Worm (Caenorhabditis elegans) whole organism, L3 larva: ENCODE measurements around the gene Y46G5A.38.

Experiments used
- R02D3.7 ChIP-seq: fragments of 150-350 bp; optimal IDR thresholded peaks from 2 replicates; lab custom pipeline; 2014; ENCODE audit warnings: missing biosample characterization, missing genetic modification characterization
- ZK546.5 ChIP-seq: sonication (generic microtip); optimal IDR thresholded peaks from 2 replicates; lab custom pipeline; 2017; ENCODE audit warnings: missing biosample characterization, missing genetic modification characterization
- aly-2 ChIP-seq: fragments of 150-350 bp; optimal IDR thresholded peaks from 2 replicates; lab custom pipeline; 2014; ENCODE audit warnings: missing biosample characterization, missing genetic modification characterization
- ama-1 ChIP-seq: fragments of 150-350 bp; optimal IDR thresholded peaks from 2 replicates; lab custom pipeline; 2018
- ceh-16 ChIP-seq: sonication (generic microtip); optimal IDR thresholded peaks from 2 replicates; lab custom pipeline; 2017; ENCODE audit warnings: missing biosample characterization, missing genetic modification characterization
- ceh-28 ChIP-seq: fragments of 150-350 bp; optimal IDR thresholded peaks from 2 replicates; lab custom pipeline; 2014; ENCODE audit warnings: missing biosample characterization, missing genetic modification reagents, missing genetic modification characterization
- ceh-82 ChIP-seq: fragments of 150-350 bp; optimal IDR thresholded peaks from 2 replicates; lab custom pipeline; 2014; ENCODE audit warnings: missing biosample characterization, missing genetic modification characterization
- ceh-9 ChIP-seq: sonication (generic microtip); optimal IDR thresholded peaks from 2 replicates; lab custom pipeline; 2018; ENCODE audit warnings: missing biosample characterization, missing genetic modification characterization
- daf-12 ChIP-seq: fragments of 150-350 bp; optimal IDR thresholded peaks from 2 replicates; lab custom pipeline; 2014; ENCODE audit warnings: missing biosample characterization, missing genetic modification reagents, missing genetic modification characterization
- egl-27 ChIP-seq: sonication (generic microtip); optimal IDR thresholded peaks from 4 replicates; lab custom pipeline; 2017; ENCODE audit warnings: missing biosample characterization, missing genetic modification reagents, missing genetic modification characterization
- egl-5 ChIP-seq: fragments of 150-350 bp; optimal IDR thresholded peaks from 2 replicates; lab custom pipeline; 2017; ENCODE audit warnings: missing biosample characterization, missing genetic modification reagents, missing genetic modification characterization, inconsistent platforms
- elt-1 ChIP-seq: fragments of 150-350 bp; optimal IDR thresholded peaks from 2 replicates; lab custom pipeline; 2014; ENCODE audit warnings: missing biosample characterization, missing genetic modification characterization
- elt-2 ChIP-seq: sonication (generic microtip); optimal IDR thresholded peaks from 2 replicates; lab custom pipeline; 2016; ENCODE audit warnings: missing genetic modification reagents, mild to moderate bottlenecking, missing genetic modification characterization, missing compliant biosample characterization
- elt-3 ChIP-seq, 3 experiments: fragments of 150-350 bp in 1 of 3; sonication (generic microtip) in 2 of 3; optimal IDR thresholded peaks; 2 replicates in 2 of 3; 4 replicates in 1 of 3; lab custom pipeline; 2014 to 2017; ENCODE audit warnings: missing biosample characterization in 3 of 3, missing genetic modification characterization in 3 of 3
- eor-1 ChIP-seq, 2 experiments: fragments of 150-350 bp; optimal IDR thresholded peaks; 2 replicates each; lab custom pipeline; 2014 to 2018; ENCODE audit warnings: missing biosample characterization in 2 of 2, missing genetic modification characterization in 2 of 2
- fkh-10 ChIP-seq: sonication (generic microtip); optimal IDR thresholded peaks from 2 replicates; lab custom pipeline; 2017; ENCODE audit warnings: missing biosample characterization, missing genetic modification reagents, missing genetic modification characterization
- fkh-2 ChIP-seq: fragments of 150-350 bp; optimal IDR thresholded peaks from 2 replicates; lab custom pipeline; 2014; ENCODE audit warnings: missing biosample characterization, missing genetic modification reagents, missing genetic modification characterization
- fos-1 ChIP-seq: fragments of 150-350 bp; optimal IDR thresholded peaks from 2 replicates; lab custom pipeline; 2014; ENCODE audit warnings: missing biosample characterization, missing genetic modification characterization
- hmg-11 ChIP-seq: sonication (generic microtip); optimal IDR thresholded peaks from 2 replicates; lab custom pipeline; 2016; ENCODE audit warnings: missing genetic modification characterization, missing compliant biosample characterization
- jun-1 ChIP-seq: fragments of 150-350 bp; optimal IDR thresholded peaks from 2 replicates; lab custom pipeline; 2014; ENCODE audit warnings: missing biosample characterization, missing genetic modification reagents, missing genetic modification characterization
- lin-15B ChIP-seq: fragments of 150-350 bp; optimal IDR thresholded peaks from 2 replicates; lab custom pipeline; 2014; ENCODE audit warnings: missing biosample characterization, missing genetic modification characterization
- lin-39 ChIP-seq: fragments of 150-350 bp; optimal IDR thresholded peaks from 2 replicates; lab custom pipeline; 2018; ENCODE audit warnings: missing biosample characterization, missing genetic modification reagents, missing genetic modification characterization
- lsy-12 ChIP-seq: sonication (generic microtip); optimal IDR thresholded peaks from 2 replicates; lab custom pipeline; 2016; ENCODE audit warnings: mild to moderate bottlenecking, missing genetic modification characterization, missing compliant biosample characterization
- mdl-1 ChIP-seq: fragments of 150-350 bp; optimal IDR thresholded peaks from 2 replicates; lab custom pipeline; 2014; ENCODE audit warnings: missing biosample characterization, missing genetic modification characterization
- mml-1 ChIP-seq: fragments of 150-350 bp; sonication (generic microtip); optimal IDR thresholded peaks from 3 replicates; lab custom pipeline; 2014; ENCODE audit warnings: missing biosample characterization, missing genetic modification characterization
- nfya-1 ChIP-seq: sonication (generic microtip); optimal IDR thresholded peaks from 2 replicates; lab custom pipeline; 2017; ENCODE audit warnings: missing genetic modification characterization, mild to moderate bottlenecking, missing compliant biosample characterization, antibody characterized with exemption, moderate library complexity; ENCODE audit not compliant: insufficient read depth
- nhr-11 ChIP-seq: fragments of 150-350 bp; optimal IDR thresholded peaks from 2 replicates; lab custom pipeline; 2014; ENCODE audit warnings: missing biosample characterization, missing genetic modification characterization
- nhr-12 ChIP-seq: fragments of 150-350 bp; optimal IDR thresholded peaks from 2 replicates; lab custom pipeline; 2014; ENCODE audit warnings: missing biosample characterization, missing genetic modification characterization
- nhr-23 ChIP-seq: fragments of 150-350 bp; optimal IDR thresholded peaks from 2 replicates; lab custom pipeline; 2014; ENCODE audit warnings: missing biosample characterization, missing genetic modification reagents, missing genetic modification characterization
- nhr-237 ChIP-seq: fragments of 150-350 bp; optimal IDR thresholded peaks from 2 replicates; lab custom pipeline; 2014; ENCODE audit warnings: missing biosample characterization, missing genetic modification characterization
- nhr-25 ChIP-seq: sonication (generic microtip); optimal IDR thresholded peaks from 2 replicates; lab custom pipeline; 2017; ENCODE audit warnings: missing biosample characterization, missing genetic modification characterization
- nhr-28 ChIP-seq: fragments of 150-350 bp; optimal IDR thresholded peaks from 2 replicates; lab custom pipeline; 2014; ENCODE audit warnings: missing biosample characterization, missing genetic modification characterization
- nhr-43 ChIP-seq: sonication (generic microtip); optimal IDR thresholded peaks from 2 replicates; lab custom pipeline; 2016; ENCODE audit warnings: mild to moderate bottlenecking, missing genetic modification characterization, missing compliant biosample characterization; ENCODE audit not compliant: poor library complexity, severe bottlenecking
- nhr-67 ChIP-seq: fragments of 150-350 bp; optimal IDR thresholded peaks from 2 replicates; lab custom pipeline; 2014; ENCODE audit warnings: missing biosample characterization, missing genetic modification characterization
- nhr-76 ChIP-seq: fragments of 150-350 bp; sonication (generic microtip); optimal IDR thresholded peaks from 5 replicates; lab custom pipeline; 2014; ENCODE audit warnings: missing biosample characterization, missing genetic modification characterization
- nhr-77 ChIP-seq: fragments of 150-350 bp; optimal IDR thresholded peaks from 2 replicates; lab custom pipeline; 2014; ENCODE audit warnings: missing biosample characterization, missing genetic modification characterization
- pha-4 ChIP-seq: fragments of 150-350 bp; optimal IDR thresholded peaks from 2 replicates; lab custom pipeline; 2014; ENCODE audit warnings: missing biosample characterization, missing genetic modification reagents, missing genetic modification characterization
- pqm-1 ChIP-seq: fragments of 150-350 bp; optimal IDR thresholded peaks from 2 replicates; lab custom pipeline; 2017; ENCODE audit warnings: missing biosample characterization, missing genetic modification characterization, inconsistent platforms
- sea-2 ChIP-seq: fragments of 150-350 bp; sonication (generic microtip); optimal IDR thresholded peaks from 4 replicates; lab custom pipeline; 2014; ENCODE audit warnings: missing biosample characterization, missing genetic modification reagents, missing genetic modification characterization
- skn-1 ChIP-seq: fragments of 150-350 bp; optimal IDR thresholded peaks from 2 replicates; lab custom pipeline; 2014; ENCODE audit warnings: missing biosample characterization, missing genetic modification characterization
- snpc-4 ChIP-seq: fragments of 150-350 bp; optimal IDR thresholded peaks from 2 replicates; lab custom pipeline; 2014; ENCODE audit warnings: missing biosample characterization, missing genetic modification characterization
- tbx-2 ChIP-seq: sonication (generic microtip); optimal IDR thresholded peaks from 2 replicates; lab custom pipeline; 2016; ENCODE audit warnings: mild to moderate bottlenecking, missing genetic modification characterization, missing compliant biosample characterization
- unc-39 ChIP-seq: sonication (generic microtip); optimal IDR thresholded peaks from 4 replicates; lab custom pipeline; 2017; ENCODE audit warnings: missing biosample characterization, missing genetic modification characterization
- unc-62 ChIP-seq: fragments of 150-350 bp; sonication (generic microtip); optimal IDR thresholded peaks from 4 replicates; lab custom pipeline; 2014; ENCODE audit warnings: missing biosample characterization, missing genetic modification reagents, missing genetic modification characterization
- zag-1 ChIP-seq: fragments of 150-350 bp; optimal IDR thresholded peaks from 2 replicates; lab custom pipeline; 2014; ENCODE audit warnings: missing biosample characterization, missing genetic modification characterization
- ztf-11 ChIP-seq: fragments of 150-350 bp; optimal IDR thresholded peaks from 2 replicates; lab custom pipeline; 2014; ENCODE audit warnings: missing biosample characterization, missing genetic modification characterization
- ztf-4 ChIP-seq: fragments of 150-350 bp; optimal IDR thresholded peaks from 2 replicates; lab custom pipeline; 2014; ENCODE audit warnings: missing biosample characterization, missing genetic modification characterization

Y46G5A.38 gene

DNA sequence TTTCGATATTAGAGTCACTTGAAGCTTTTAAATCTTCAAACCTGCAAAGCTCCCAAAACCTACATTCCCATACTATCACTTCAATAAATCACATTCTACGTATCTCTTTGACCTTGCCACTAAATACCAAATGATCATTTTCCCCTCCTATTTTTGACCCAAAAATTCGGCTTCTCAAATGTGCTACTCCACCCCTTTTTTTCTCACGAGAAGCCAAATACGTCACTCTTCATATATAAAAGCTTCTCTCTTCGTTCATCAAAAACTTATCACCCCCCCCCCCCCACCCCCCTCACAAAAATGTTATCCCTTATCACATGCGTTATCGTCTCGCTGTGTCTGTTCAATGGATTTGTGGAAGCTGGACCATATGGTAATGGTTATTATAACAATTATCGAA is at the start of gene Y46G5A.38:
TSS of gene Y46G5A.38 (plus strand) at position 301 of the 400 bp plus-strand sequence.
- TF ChIP-seq lin-39 (no peak), elt-2 (tag; lab: Kevin White, UChicago) (no peak)

DNA sequence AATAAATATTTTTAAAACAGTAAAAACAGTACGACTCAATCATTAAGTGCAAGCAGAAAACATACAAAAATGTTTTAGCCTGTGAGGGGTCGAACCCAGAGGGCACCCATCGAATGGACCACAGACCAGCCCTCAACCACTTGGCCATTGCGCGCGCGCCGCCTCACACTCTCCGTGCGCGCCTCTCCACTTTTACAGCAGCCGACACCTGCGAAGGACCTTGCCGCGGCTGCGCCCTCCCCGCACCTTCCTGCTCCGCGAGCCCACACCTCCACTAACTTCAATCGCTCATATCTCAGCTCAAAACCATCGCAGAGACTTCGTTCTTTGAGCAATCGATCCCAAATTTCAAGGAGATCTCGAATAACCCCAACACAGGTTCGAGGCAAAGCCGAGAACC is 48.5 kb upstream of the Y46G5A.38 start:
- TF ChIP-seq nhr-25 (tag; lab: Kevin White, UChicago) (peak; percentile 39), snpc-4 (tag; lab: Kevin White, UChicago) (peak; percentile 97), tbx-2 (tag; lab: Kevin White, UChicago) (peak; percentile 8), lin-15B (tag; lab: Kevin White, UChicago) (peak; percentile 53), elt-2 (tag; lab: Kevin White, UChicago) (peak; percentile 21), lin-39 (peak; percentile 75), nfya-1 (tag; lab: Kevin White, UChicago) (peak; percentile 50)

ce11 chrII:12785391-12785790 is 41.5 kb upstream of the Y46G5A.38 start, which contains the start of gene Y46G5A.15:
Y46G5A.15 (minus strand) TSS chrII:12785416.
- TF ChIP-seq ztf-11 (tag; lab: Kevin White, UChicago) (no peak), pha-4 (tag; lab: Kevin White, UChicago) (peak; percentile 31)
- TF ChIP-seq, all 47 proteins: peak for 1

DNA sequence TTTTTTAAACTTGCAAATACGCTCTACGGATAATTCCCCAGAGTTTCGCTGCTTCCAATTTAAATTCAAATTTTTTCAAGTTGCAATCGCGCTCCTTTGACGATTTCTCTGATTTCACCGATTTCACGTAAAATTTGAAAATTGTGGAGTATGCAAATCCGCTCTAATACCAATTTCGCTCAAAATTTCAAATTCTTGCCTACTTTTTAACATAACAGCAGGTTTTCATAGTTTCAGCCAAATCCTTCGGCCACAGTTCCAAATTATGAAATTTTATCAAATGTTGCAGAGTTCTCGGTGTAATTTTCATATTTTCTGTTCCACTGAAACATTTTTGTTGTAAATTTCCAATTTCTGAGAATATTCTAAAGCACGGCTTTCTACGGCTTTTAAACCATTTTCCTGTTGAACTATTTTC is 39.0 kb upstream of the Y46G5A.38 start, which contains the start of gene alkb-7:
TSS of gene alkb-7 (minus strand) at position 323 of the 418 bp plus-strand sequence.
- TF ChIP-seq nfya-1 (tag; lab: Kevin White, UChicago) (peak; percentile 33), eor-1 (tag; optimal IDR thresholded peaks at IDR 0.05; lab: Kevin White, UChicago) (no peak), fkh-2 (tag; lab: Kevin White, UChicago) (no peak), snpc-4 (tag; lab: Kevin White, UChicago) (no peak), R02D3.7 (tag; lab: Kevin White, UChicago) (no peak), pqm-1 (tag; lab: Kevin White, UChicago) (no peak), ztf-4 (tag; lab: Kevin White, UChicago) (no peak), nhr-237 (tag; lab: Kevin White, UChicago) (no peak), ceh-9 (tag; lab: Kevin White, UChicago) (no peak), mdl-1 (no peak), ama-1 (lab: Kevin White, UChicago) (peak; percentile 33), nhr-43 (peak; percentile 70), ztf-11 (tag; lab: Kevin White, UChicago) (no peak), egl-27 (tag; lab: Kevin White, UChicago) (no peak), unc-62 (GFP tag; lab: Kevin White, UChicago) (no peak), fkh-10 (GFP tag; lab: Kevin White, UChicago) (no peak), daf-12 (tag; lab: Kevin White, UChicago) (no peak), elt-1 (tag; lab: Kevin White, UChicago) (no peak), zag-1 (tag; lab: Kevin White, UChicago) (no peak), aly-2 (tag; lab: Kevin White, UChicago) (peak; percentile 21), sea-2 (no peak), tbx-2 (tag; lab: Kevin White, UChicago) (no peak), nhr-11 (tag; lab: Kevin White, UChicago) (no peak), nhr-76 (no peak), ceh-16 (tag; lab: Kevin White, UChicago) (no peak), ceh-28 (no peak), nhr-77 (tag; lab: Kevin White, UChicago) (no peak), nhr-25 (tag; lab: Kevin White, UChicago) (no peak), lin-15B (tag; lab: Kevin White, UChicago) (peak; percentile 13), mml-1 (no peak), pha-4 (tag; lab: Kevin White, UChicago) (no peak), nhr-23 (tag; lab: Kevin White, UChicago) (peak; percentile 21), lin-39 (no peak), nhr-28 (no peak), elt-2 (tag; lab: Kevin White, UChicago) (peak; percentile 39), ceh-82 (tag; lab: Kevin White, UChicago) (no peak), ZK546.5 (tag; lab: Kevin White, UChicago) (no peak), nhr-67 (tag; lab: Kevin White, UChicago) (no peak), unc-39 (no peak), jun-1 (tag; lab: Kevin White, UChicago) (no peak), skn-1 (tag; lab: Kevin White, UChicago) (no peak), lsy-12 (peak; percentile 35), elt-3 (tag; optimal IDR thresholded peaks at IDR 0.05; lab: Kevin White, UChicago) (no peak), egl-5 (tag; lab: Kevin White, UChicago) (no peak), nhr-12 (tag; lab: Kevin White, UChicago) (no peak), hmg-11 (tag; lab: Kevin White, UChicago) (no peak), fos-1 (no peak)
- TF ChIP-seq, all 47 proteins: peak for 8
